Worm (Caenorhabditis elegans): ENCODE data around the gene ugt-36.
A peak's percentile ranks its signal among the peaks of the same experiment; 100 is the strongest.

Gene ugt-36

ce11 chrV:7196498-7196966 is 29.7 kb downstream of the ugt-36 start, which contains the start of gene F09G2.2 (continued):
- TF ChIP-seq lir-3 (tag; optimal IDR thresholded peaks at IDR 0.05; ENCODE audit: poor library complexity) (peak; percentile 29), C34B4.2 (tag; optimal IDR thresholded peaks at IDR 0.05) (no peak), efl-3 (GFP tag; optimal IDR thresholded peaks at IDR 0.05) (no peak), nhr-47 (tag; optimal IDR thresholded peaks at IDR 0.05) (peak; percentile 91), ces-1 (GFP tag; optimal IDR thresholded peaks at IDR 0.05) (no peak), sptf-1 (tag; optimal IDR thresholded peaks at IDR 0.05) (no peak), dsc-1 (tag; optimal IDR thresholded peaks at IDR 0.05) (peak; percentile 82)

DNA sequence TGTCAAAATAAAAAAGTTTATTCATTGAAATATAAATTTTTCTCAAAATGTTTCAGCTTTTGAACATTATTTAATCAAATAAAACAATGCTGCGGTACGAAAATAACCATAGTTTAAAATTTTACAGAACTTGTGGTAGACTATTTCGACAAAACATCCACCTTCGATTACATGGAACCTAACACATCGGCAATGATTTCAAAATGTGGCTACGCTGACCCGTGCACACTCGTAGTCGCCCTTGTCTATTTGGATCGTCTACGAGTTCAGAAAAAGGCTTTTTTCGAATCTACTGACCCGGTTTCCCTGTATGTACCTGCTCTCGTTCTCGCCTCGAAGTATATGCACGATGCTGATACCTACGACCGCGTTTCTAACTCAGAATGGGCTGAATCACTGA is 30.2 kb downstream of the ugt-36 start:
- TF ChIP-seq sptf-1 (tag; optimal IDR thresholded peaks at IDR 0.05) (no peak), sup-37 (GFP tag; optimal IDR thresholded peaks at IDR 0.05) (no peak), dsc-1 (tag; optimal IDR thresholded peaks at IDR 0.05) (no peak), egl-13 (tag; optimal IDR thresholded peaks at IDR 0.05) (no peak), mab-9 (GFP tag; IDR thresholded peaks at IDR 0.05) (no peak), C34B4.2 (tag; optimal IDR thresholded peaks at IDR 0.05) (no peak)

ce11 chrV:7198403-7198802 is 31.6 kb downstream of the ugt-36 start:
- TF ChIP-seq lin-35 (GFP tag; optimal IDR thresholded peaks at IDR 0.05) (peak in 1 of 2 experiments; percentile 31), blmp-1 (tag; optimal IDR thresholded peaks at IDR 0.05) (no peak), efl-1 (optimal IDR thresholded peaks at IDR 0.05) (no peak), efl-1 (GFP tag; optimal IDR thresholded peaks at IDR 0.05 in 1 of 2) (peak in 1 of 2 experiments; percentile 91), aly-2 (tag; optimal IDR thresholded peaks at IDR 0.05) (peak; percentile 59), lsy-2 (tag; optimal IDR thresholded peaks at IDR 0.05) (no peak), snu-23 (GFP tag; optimal IDR thresholded peaks at IDR 0.05) (peak; percentile 9), nhr-85 (tag) (peak; percentile 45), ama-1 (optimal IDR thresholded peaks at IDR 0.05) (peak; percentile 81), nhr-90 (tag; optimal IDR thresholded peaks at IDR 0.05; ENCODE audit: poor library complexity) (peak; percentile 13), pax-3 (tag; optimal IDR thresholded peaks at IDR 0.05) (peak; percentile 2), Y116A8C.19 (tag; optimal IDR thresholded peaks at IDR 0.05; ENCODE audit: borderline replicate concordance) (no peak), ceh-88 (GFP tag; IDR thresholded peaks at IDR 0.05) (no peak), hpl-2 (GFP tag; optimal IDR thresholded peaks at IDR 0.05) (no peak), elt-2 (tag; optimal IDR thresholded peaks at IDR 0.05) (peak; percentile 66), nhr-71 (tag; optimal IDR thresholded peaks at IDR 0.05) (peak; percentile 1), nhr-47 (tag; optimal IDR thresholded peaks at IDR 0.05) (peak; percentile 4)

- TF ChIP-seq unc-130 (tag; optimal IDR thresholded peaks at IDR 0.05) = no peak
- no peak for TF ChIP-seq pag-3 (tag; optimal IDR thresholded peaks at IDR 0.05; ENCODE audit: borderline replicate concordance, insufficient read depth)
- TF ChIP-seq nhr-85 (tag) = no peak
- TF ChIP-seq sup-37 (GFP tag; optimal IDR thresholded peaks at IDR 0.05) = no peak
- no peak for TF ChIP-seq nhr-28 (tag; optimal IDR thresholded peaks at IDR 0.05)
Observed at ce11 chrV:7199077-7199476, 32.3 kb downstream of the ugt-36 start.

- TF ChIP-seq tbx-2 (tag; optimal IDR thresholded peaks at IDR 0.05) = no peak
- TF ChIP-seq ceh-63 (GFP tag; optimal IDR thresholded peaks at IDR 0.05) = no peak
- no peak for TF ChIP-seq vab-15 (tag; optimal IDR thresholded peaks at IDR 0.05)
- no peak for TF ChIP-seq nhr-19 (GFP tag; conservative IDR thresholded peaks at IDR 0.05)
- no peak for TF ChIP-seq skn-1 (tag; optimal IDR thresholded peaks at IDR 0.05)
- TF ChIP-seq hlh-17 (GFP tag; optimal IDR thresholded peaks at IDR 0.05; ENCODE audit: borderline replicate concordance) = no peak
- TF ChIP-seq pqm-1 (tag; optimal IDR thresholded peaks at IDR 0.05) = no peak
- no peak for TF ChIP-seq ceh-82 (tag; optimal IDR thresholded peaks at IDR 0.05)
- no peak for TF ChIP-seq nhr-90 (tag; optimal IDR thresholded peaks at IDR 0.05; ENCODE audit: poor library complexity)
Observed at ce11 chrV:7199932-7200331, 33.1 kb downstream of the ugt-36 start, which contains the start of gene F09G2.1. Gene F09G2.1, plus strand, starts transcription at chrV:7200232.
